Worm (Caenorhabditis elegans) whole organism, late embryonic: Measurements from ENCODE around the gene ddx-19.

Source experiments
- K02D7.2 ChIP-seq: sonication (generic microtip); optimal IDR thresholded peaks from 2 replicates; lab custom pipeline; 2017; ENCODE audit warnings: mild to moderate bottlenecking, missing genetic modification characterization, missing compliant biosample characterization
- T23F11.4 ChIP-seq: fragments of 200-800 bp; sonication (Bioruptor generic); optimal IDR thresholded peaks from 2 replicates; lab custom pipeline; 2018; ENCODE audit warnings: mild to moderate bottlenecking, missing genetic modification characterization, missing compliant biosample characterization
- Y22D7AL.16 ChIP-seq: sonication (generic microtip); optimal IDR thresholded peaks from 2 replicates; lab custom pipeline; 2016; ENCODE audit warnings: missing genetic modification characterization, missing compliant biosample characterization
- ceh-18 ChIP-seq: sonication (generic microtip); optimal IDR thresholded peaks from 2 replicates; lab custom pipeline; 2016; ENCODE audit warnings: missing genetic modification characterization, missing compliant biosample characterization
- ceh-24 ChIP-seq: sonication (generic microtip); optimal IDR thresholded peaks from 2 replicates; lab custom pipeline; 2016; ENCODE audit warnings: mild to moderate bottlenecking, missing genetic modification characterization, missing compliant biosample characterization
- ceh-9 ChIP-seq: sonication (generic microtip); optimal IDR thresholded peaks from 2 replicates; lab custom pipeline; 2016; ENCODE audit warnings: mild to moderate bottlenecking, missing genetic modification characterization, inconsistent platforms, missing compliant biosample characterization
- dmd-4 ChIP-seq: sonication (generic microtip); optimal IDR thresholded peaks from 2 replicates; lab custom pipeline; 2016; ENCODE audit warnings: borderline replicate concordance, missing genetic modification characterization, missing compliant biosample characterization
- elt-2 ChIP-seq: sonication (generic microtip); optimal IDR thresholded peaks from 2 replicates; lab custom pipeline; 2016; ENCODE audit warnings: missing genetic modification reagents, missing genetic modification characterization, missing compliant biosample characterization
- ets-4 ChIP-seq: sonication (generic microtip); optimal IDR thresholded peaks from 2 replicates; lab custom pipeline; 2016; ENCODE audit warnings: missing genetic modification characterization, missing compliant biosample characterization
- eyg-1 ChIP-seq: sonication (generic microtip); optimal IDR thresholded peaks from 2 replicates; lab custom pipeline; 2016; ENCODE audit warnings: missing genotype, missing genetic modification characterization, missing compliant biosample characterization
- hlh-15 ChIP-seq: sonication (generic microtip); optimal IDR thresholded peaks from 2 replicates; lab custom pipeline; 2016; ENCODE audit warnings: missing genetic modification characterization, missing compliant biosample characterization
- hlh-30 ChIP-seq: sonication (generic microtip); optimal IDR thresholded peaks from 2 replicates; lab custom pipeline; 2017; ENCODE audit warnings: antibody characterized with exemption, missing genetic modification characterization, missing compliant biosample characterization; ENCODE audit not compliant: insufficient read depth
- hlh-6 ChIP-seq: sonication (generic microtip); optimal IDR thresholded peaks from 2 replicates; lab custom pipeline; 2016; ENCODE audit warnings: missing genotype, missing genetic modification characterization, missing compliant biosample characterization
- lin-11 ChIP-seq: fragments of 200-800 bp; sonication (Bioruptor generic); optimal IDR thresholded peaks from 2 replicates; lab custom pipeline; 2018; ENCODE audit warnings: mild to moderate bottlenecking, missing genetic modification characterization, missing compliant biosample characterization
- madf-2 ChIP-seq: sonication (generic microtip); optimal IDR thresholded peaks from 2 replicates; lab custom pipeline; 2017; ENCODE audit warnings: missing genetic modification characterization, missing compliant biosample characterization
- mec-3 ChIP-seq: sonication (generic microtip); optimal IDR thresholded peaks from 2 replicates; lab custom pipeline; 2016; ENCODE audit warnings: borderline replicate concordance, missing genetic modification characterization, missing compliant biosample characterization
- nhr-11 ChIP-seq: fragments of 150-350 bp; optimal IDR thresholded peaks from 2 replicates; lab custom pipeline; 2014; ENCODE audit warnings: missing biosample characterization, missing genetic modification characterization
- nhr-232 ChIP-seq: sonication (generic microtip); optimal IDR thresholded peaks from 2 replicates; lab custom pipeline; 2016; ENCODE audit warnings: missing genetic modification characterization, missing compliant biosample characterization
- npax-4 ChIP-seq: sonication (generic microtip); optimal IDR thresholded peaks from 2 replicates; lab custom pipeline; 2016; ENCODE audit warnings: missing genetic modification characterization, missing compliant biosample characterization
- odd-2 ChIP-seq: sonication (generic microtip); optimal IDR thresholded peaks from 2 replicates; lab custom pipeline; 2017; ENCODE audit warnings: antibody characterized with exemption, mild to moderate bottlenecking, missing genetic modification characterization, missing compliant biosample characterization
- pag-3 ChIP-seq: sonication (generic microtip); optimal IDR thresholded peaks from 2 replicates; lab custom pipeline; 2016; ENCODE audit warnings: missing compliant biosample characterization, missing genetic modification characterization, borderline replicate concordance
- pqm-1 ChIP-seq: sonication (generic microtip); optimal IDR thresholded peaks from 2 replicates; lab custom pipeline; 2016; ENCODE audit warnings: missing genetic modification characterization, missing compliant biosample characterization
- rnt-1 ChIP-seq: sonication (generic microtip); optimal IDR thresholded peaks from 2 replicates; lab custom pipeline; 2016; ENCODE audit warnings: missing genetic modification characterization, missing compliant biosample characterization
- sdc-2 ChIP-seq: sonication (generic microtip); optimal IDR thresholded peaks from 2 replicates; lab custom pipeline; 2016; ENCODE audit warnings: missing genotype, missing genetic modification characterization, missing compliant biosample characterization
- sox-2 ChIP-seq: fragments of 200-800 bp; sonication (Bioruptor generic); IDR thresholded peaks from 2 replicates; pipeline ENCODE4 v1.3.6; 2022; ENCODE audit warnings: missing genetic modification reagents, missing genetic modification characterization, missing compliant biosample characterization
- sox-4 ChIP-seq: sonication (generic microtip); optimal IDR thresholded peaks from 2 replicates; lab custom pipeline; 2017; ENCODE audit warnings: mild to moderate bottlenecking, missing genetic modification characterization, inconsistent platforms, missing compliant biosample characterization
- tbx-7 ChIP-seq: sonication (generic microtip); optimal IDR thresholded peaks from 2 replicates; lab custom pipeline; 2016; ENCODE audit warnings: missing genotype, missing genetic modification characterization, missing compliant biosample characterization
- ttx-3 ChIP-seq: sonication (generic microtip); optimal IDR thresholded peaks from 2 replicates; lab custom pipeline; 2016; ENCODE audit warnings: missing genetic modification reagents, missing genetic modification characterization, missing compliant biosample characterization
- unc-3 ChIP-seq, 2 experiments: fragments of 200-800 bp in 1 of 2; sonication (Bioruptor generic) in 1 of 2; sonication (generic microtip) in 1 of 2; conservative IDR thresholded peaks in 1 of 2; optimal IDR thresholded peaks in 1 of 2; 2 replicates each; pipeline versions ENCODE4 v1.3.6 to Lab custom; 2016 to 2022; ENCODE audit warnings: missing compliant biosample characterization in 2 of 2, missing genetic modification characterization in 2 of 2, missing genetic modification reagents in 1 of 2
- unc-86 ChIP-seq: sonication (generic microtip); optimal IDR thresholded peaks from 2 replicates; lab custom pipeline; 2016; ENCODE audit warnings: missing genetic modification characterization, missing compliant biosample characterization
- zip-5 ChIP-seq: sonication (generic microtip); optimal IDR thresholded peaks from 2 replicates; lab custom pipeline; 2016; ENCODE audit warnings: missing genetic modification characterization, missing compliant biosample characterization

ddx-19 gene

DNA sequence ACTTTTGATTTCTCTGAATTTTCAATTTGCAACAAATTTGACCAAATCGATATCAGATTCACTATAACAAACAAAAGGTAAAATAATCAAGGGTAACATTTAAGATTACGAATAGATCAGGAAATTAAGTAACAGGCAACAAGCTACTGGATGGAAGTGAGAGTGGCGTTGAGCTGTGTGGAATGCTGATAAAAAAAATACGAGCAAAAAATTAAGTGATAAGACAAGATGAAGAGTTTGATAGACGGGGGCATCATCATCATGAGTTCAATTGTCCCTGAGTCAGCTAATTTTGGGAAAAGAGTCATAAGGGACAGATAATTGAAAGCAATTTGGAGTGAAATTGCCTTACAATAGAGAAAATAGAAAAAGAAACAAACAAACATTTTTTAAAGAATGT lies 17.9 kb upstream of the ddx-19 start:
- TF ChIP-seq elt-2 (tag; lab: Kevin White, UChicago) (peak; percentile 4), unc-86 (no peak), pqm-1 (tag; lab: Kevin White, UChicago) (no peak)

DNA sequence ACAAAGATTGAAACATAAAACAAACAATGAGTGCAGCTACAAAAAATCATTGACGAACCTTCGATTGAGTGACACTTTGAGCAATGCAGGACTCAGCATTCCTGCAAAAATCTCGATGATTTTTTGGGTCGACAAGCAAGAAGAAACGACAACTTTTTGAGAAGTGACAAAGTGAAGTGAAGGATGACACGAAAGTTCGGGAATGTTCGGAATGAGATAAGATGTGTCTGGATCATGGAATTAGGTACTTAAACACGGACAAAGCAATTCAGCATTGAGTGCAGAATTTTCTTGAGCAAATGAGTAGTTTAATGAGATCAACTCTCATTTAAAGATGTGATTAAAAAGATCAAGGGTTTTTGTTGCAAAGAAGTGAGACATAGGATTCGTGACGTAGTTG lies 10.9 kb upstream of the ddx-19 start, which contains the start of gene T07D4.2:
Gene T07D4.2 (minus strand): TSS at position 101 of the 400 bp plus-strand sequence.
- TF ChIP-seq ets-4 (no peak), ceh-24 (tag; lab: Kevin White, UChicago) (no peak), unc-3 (GFP tag; conservative IDR thresholded peaks at IDR 0.05; lab: Robert Waterston, UW) (no peak), unc-3 (tag; optimal IDR thresholded peaks at IDR 0.05; lab: Kevin White, UChicago) (no peak), sox-2 (GFP tag; lab: Robert Waterston, UW) (no peak), K02D7.2 (tag; lab: Kevin White, UChicago) (no peak), Y22D7AL.16 (no peak), hlh-15 (tag; lab: Kevin White, UChicago) (no peak), sox-4 (tag; lab: Kevin White, UChicago) (no peak), nhr-232 (tag; lab: Kevin White, UChicago) (no peak), pqm-1 (tag; lab: Kevin White, UChicago) (no peak), hlh-30 (no peak), dmd-4 (no peak), unc-86 (no peak), ttx-3 (tag; lab: Kevin White, UChicago) (no peak), ceh-9 (no peak)

DNA sequence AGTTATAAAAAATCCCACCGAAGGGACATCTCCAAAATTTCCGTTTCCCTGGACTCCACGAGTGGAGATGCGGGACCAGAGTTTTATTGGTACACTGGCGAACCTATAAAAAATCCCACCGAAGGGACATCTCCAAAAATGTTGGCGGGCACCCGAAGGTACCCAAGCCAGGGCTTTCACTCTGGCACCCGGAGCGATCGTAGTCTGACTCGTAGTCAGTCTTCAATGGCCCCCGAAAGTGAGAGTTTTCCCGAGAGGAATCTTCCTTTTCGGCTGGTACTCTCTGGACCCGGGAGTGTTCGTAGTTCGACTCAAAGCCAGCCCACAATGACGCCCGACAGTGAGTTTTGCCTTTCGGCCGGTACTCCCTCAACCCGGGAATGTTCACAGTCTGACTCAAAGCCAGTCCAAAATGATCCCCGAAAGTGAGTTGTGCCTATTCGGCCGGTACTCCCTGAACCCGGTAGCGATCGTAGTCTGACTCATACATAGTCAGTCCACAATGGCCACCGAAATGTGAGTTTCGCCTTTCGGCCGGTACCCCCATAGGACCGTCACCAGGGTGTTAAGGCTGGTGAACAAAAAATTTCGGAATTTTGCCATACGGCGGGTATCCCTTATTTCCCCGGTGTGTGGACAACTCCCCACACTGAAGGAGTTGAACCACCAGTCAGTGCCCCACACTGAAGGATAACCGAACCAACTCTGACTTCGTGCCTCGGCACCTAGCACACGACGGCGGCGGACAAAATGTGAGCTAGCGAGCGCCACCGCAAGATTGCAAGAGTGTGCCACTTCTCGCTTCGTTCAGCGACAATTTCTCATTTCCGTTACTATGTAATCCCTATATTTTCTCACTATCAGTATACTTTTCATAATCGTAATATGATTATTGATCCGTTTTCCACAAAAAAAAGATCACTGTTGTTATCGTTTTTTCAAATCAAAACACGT lies 7.4 kb upstream of the ddx-19 start:
- TF ChIP-seq K02D7.2 (tag; lab: Kevin White, UChicago) (no peak), hlh-15 (tag; lab: Kevin White, UChicago) (no peak), eyg-1 (tag; lab: Kevin White, UChicago) (no peak), npax-4 (tag; lab: Kevin White, UChicago) (no peak), nhr-11 (tag; lab: Kevin White, UChicago) (no peak), mec-3 (tag; lab: Kevin White, UChicago) (no peak), zip-5 (tag; lab: Kevin White, UChicago) (no peak), rnt-1 (tag; lab: Kevin White, UChicago) (no peak), T23F11.4 (GFP tag; lab: Kevin White, UChicago) (no peak), sox-4 (tag; lab: Kevin White, UChicago) (no peak), Y22D7AL.16 (no peak)

- TF ChIP-seq ceh-18 (tag; lab: Kevin White, UChicago) (no peak), sdc-2 (tag; lab: Kevin White, UChicago) (no peak), lin-11 (tag; lab: Kevin White, UChicago) (no peak), tbx-7 (tag; lab: Kevin White, UChicago) (no peak), madf-2 (tag; lab: Kevin White, UChicago) (no peak), pag-3 (tag; lab: Kevin White, UChicago) (no peak), odd-2 (no peak), ceh-24 (tag; lab: Kevin White, UChicago) (no peak), hlh-6 (no peak), hlh-30 (no peak), npax-4 (tag; lab: Kevin White, UChicago) (no peak)
Observed at ce11 chrII:8878528-8878927, 6.2 kb upstream of the ddx-19 start.

- TF ChIP-seq hlh-15 (tag; lab: Kevin White, UChicago) (no peak), rnt-1 (tag; lab: Kevin White, UChicago) (no peak), nhr-232 (tag; lab: Kevin White, UChicago) (no peak), unc-86 (no peak), nhr-11 (tag; lab: Kevin White, UChicago) (no peak)
Observed at ce11 chrII:8883559-8883958, 1.1 kb upstream of the ddx-19 start, which contains the start of gene rha-1. Gene rha-1 (minus strand): TSS chrII:8883659.
